Worm (Caenorhabditis elegans): ENCODE results near the gene C44C10.7.
A peak's percentile ranks its signal among the peaks of the same experiment; 100 is the strongest.

The C44C10.7 gene

ce11 chrX:11662557-11662956 is 25.5 kb downstream of the C44C10.7 start:
- no peak for TF ChIP-seq W03F9.2 (tag; optimal IDR thresholded peaks at IDR 0.05)
- no peak for TF ChIP-seq dao-5 (tag; optimal IDR thresholded peaks at IDR 0.05)

- TF ChIP-seq W03F9.2 (tag; optimal IDR thresholded peaks at IDR 0.05) (no peak), him-1 (tag; optimal IDR thresholded peaks at IDR 0.05) (no peak), dao-5 (tag; optimal IDR thresholded peaks at IDR 0.05) (no peak)
Measured at ce11 chrX:11662069-11662468, 26.0 kb downstream of the C44C10.7 start.

ce11 chrX:11661625-11662024 is 26.4 kb downstream of the C44C10.7 start, which contains the start of gene sfxn-1.5:
sfxn-1.5 (minus strand) TSS chrX:11661660.
- TF ChIP-seq him-1 (tag; optimal IDR thresholded peaks at IDR 0.05) (no peak), dao-5 (tag; optimal IDR thresholded peaks at IDR 0.05) (no peak), W03F9.2 (tag; optimal IDR thresholded peaks at IDR 0.05) (no peak)

ce11 chrX:11658331-11658730 is 29.7 kb downstream of the C44C10.7 start, which contains the start of gene T04F8.3:
T04F8.3 (plus strand) TSS chrX:11658631.
- TF ChIP-seq dao-5 (tag; optimal IDR thresholded peaks at IDR 0.05), result no peak

- no peak for TF ChIP-seq dao-5 (tag; optimal IDR thresholded peaks at IDR 0.05)
- TF ChIP-seq W03F9.2 (tag; optimal IDR thresholded peaks at IDR 0.05), result peak; percentile 65
- TF ChIP-seq him-1 (tag; optimal IDR thresholded peaks at IDR 0.05), result no peak
Measured at ce11 chrX:11656519-11657006, 31.5 kb downstream of the C44C10.7 start, which contains the start of gene T04F8.2. T04F8.2 (minus strand) TSS chrX:11656569.

ce11 chrX:11650751-11651150 is 37.3 kb downstream of the C44C10.7 start, which contains the start of gene cutl-11:
cutl-11 (minus strand) TSS chrX:11650851.
- TF ChIP-seq him-1 (tag; optimal IDR thresholded peaks at IDR 0.05) (no peak), W03F9.2 (tag; optimal IDR thresholded peaks at IDR 0.05) (no peak), dao-5 (tag; optimal IDR thresholded peaks at IDR 0.05) (no peak)

- TF ChIP-seq him-1 (tag; optimal IDR thresholded peaks at IDR 0.05) (no peak), W03F9.2 (tag; optimal IDR thresholded peaks at IDR 0.05) (no peak), dao-5 (tag; optimal IDR thresholded peaks at IDR 0.05) (no peak)
Measured at ce11 chrX:11647165-11647564, 40.9 kb downstream of the C44C10.7 start, which contains the start of gene T04F8.8. T04F8.8 (plus strand) TSS chrX:11647465.

ce11 chrX:11645517-11645916 is 42.6 kb downstream of the C44C10.7 start:
- TF ChIP-seq W03F9.2 (tag; optimal IDR thresholded peaks at IDR 0.05) (no peak), dao-5 (tag; optimal IDR thresholded peaks at IDR 0.05) (no peak), him-1 (tag; optimal IDR thresholded peaks at IDR 0.05) (no peak)

- peak; percentile 81 for TF ChIP-seq him-1 (tag; optimal IDR thresholded peaks at IDR 0.05)
Measured at ce11 chrX:11643767-11644235, 44.3 kb downstream of the C44C10.7 start, which contains the start of gene sto-4. sto-4 (plus strand) TSS chrX:11644126.

- TF ChIP-seq him-1 (tag; optimal IDR thresholded peaks at IDR 0.05) (no peak), dao-5 (tag; optimal IDR thresholded peaks at IDR 0.05) (no peak), W03F9.2 (tag; optimal IDR thresholded peaks at IDR 0.05) (no peak)
Measured at ce11 chrX:11641562-11641961, 46.5 kb downstream of the C44C10.7 start.

- TF ChIP-seq dao-5 (tag; optimal IDR thresholded peaks at IDR 0.05) (no peak), him-1 (tag; optimal IDR thresholded peaks at IDR 0.05) (no peak), W03F9.2 (tag; optimal IDR thresholded peaks at IDR 0.05) (no peak)
Measured at ce11 chrX:11640463-11640995, 47.5 kb downstream of the C44C10.7 start.

ce11 chrX:11638987-11639386 is 49.1 kb downstream of the C44C10.7 start:
- no peak for TF ChIP-seq him-1 (tag; optimal IDR thresholded peaks at IDR 0.05)
- no peak for TF ChIP-seq W03F9.2 (tag; optimal IDR thresholded peaks at IDR 0.05)
- no peak for TF ChIP-seq dao-5 (tag; optimal IDR thresholded peaks at IDR 0.05)

ce11 chrX:11637721-11638120 is 50.3 kb downstream of the C44C10.7 start:
- TF ChIP-seq dao-5 (tag; optimal IDR thresholded peaks at IDR 0.05) (no peak), him-1 (tag; optimal IDR thresholded peaks at IDR 0.05) (no peak), W03F9.2 (tag; optimal IDR thresholded peaks at IDR 0.05) (no peak)
